Fruit fly (Drosophila melanogaster) whole organism, embryonic: ENCODE measurements around the gene CG12811.

Experiments
- C15 ChIP-seq: fragments of 200-800 bp; sonication (Bioruptor generic); IDR thresholded peaks from 3 replicates; pipeline ENCODE4 v1.3.6; 2022; ENCODE audit warnings: missing biosample characterization, missing genetic modification characterization
- CG11247 ChIP-seq: fragments of 200-800 bp; sonication (Bioruptor generic); IDR thresholded peaks from 2 replicates; pipeline ENCODE4 v1.3.6; 2022; ENCODE audit warnings: missing biosample characterization, missing genetic modification characterization
- CG13287 ChIP-seq: fragments of 200-800 bp; sonication (Bioruptor generic); IDR thresholded peaks from 2 replicates; pipeline ENCODE4 v1.3.6; 2022; ENCODE audit warnings: missing biosample characterization, missing genetic modification characterization; ENCODE audit not compliant: partially characterized antibody
- CG13424 ChIP-seq: fragments of 200-800 bp; sonication (Bioruptor generic); optimal IDR thresholded peaks from 2 replicates; lab custom pipeline; 2019; ENCODE audit warnings: missing biosample characterization, mild to moderate bottlenecking, missing genetic modification characterization, moderate library complexity
- CG14860 ChIP-seq: fragments of 200-800 bp; sonication (Bioruptor generic); IDR thresholded peaks from 3 replicates; pipeline ENCODE4 v1.3.6; 2022; ENCODE audit warnings: missing biosample characterization, missing genetic modification characterization; ENCODE audit not compliant: partially characterized antibody
- CG15696 ChIP-seq: fragments of 200-800 bp; sonication (Bioruptor generic); optimal IDR thresholded peaks from 2 replicates; lab custom pipeline; 2019; ENCODE audit warnings: missing biosample characterization, mild to moderate bottlenecking, missing genetic modification characterization, moderate library complexity
- CG1832 ChIP-seq: fragments of 200-800 bp; sonication (Bioruptor generic); optimal IDR thresholded peaks from 2 replicates; lab custom pipeline; 2017; ENCODE audit warnings: missing biosample characterization, mild to moderate bottlenecking, missing genetic modification characterization, inconsistent platforms
- CG30020 ChIP-seq: fragments of 200-800 bp; optimal IDR thresholded peaks from 2 replicates; lab custom pipeline; 2019; ENCODE audit warnings: missing biosample characterization, mild to moderate bottlenecking, missing genetic modification characterization, moderate library complexity
- CG32772 ChIP-seq: fragments of 200-800 bp; sonication (Bioruptor generic); IDR thresholded peaks from 2 replicates; pipeline ENCODE4 v1.3.6; 2022; ENCODE audit warnings: missing biosample characterization, missing genetic modification characterization
- CG5953 ChIP-seq: fragments of 200-800 bp; sonication (Bioruptor generic); IDR thresholded peaks from 2 replicates; pipeline ENCODE4 v1.3.6; 2022; ENCODE audit warnings: missing biosample characterization, missing genetic modification characterization
- CG6272 ChIP-seq: fragments of 200-800 bp; sonication (Bioruptor generic); IDR thresholded peaks from 2 replicates; pipeline ENCODE4 v1.3.6; 2022; ENCODE audit warnings: missing biosample characterization, missing genetic modification characterization
- CG7357 ChIP-seq: fragments of 200-800 bp; sonication (Bioruptor generic); IDR thresholded peaks from 3 replicates; pipeline ENCODE4 v1.3.6; 2022; ENCODE audit warnings: missing biosample characterization, missing genetic modification characterization
- CG7556 ChIP-seq: fragments of 200-800 bp; sonication (Bioruptor generic); optimal IDR thresholded peaks from 2 replicates; lab custom pipeline; 2017; ENCODE audit warnings: missing biosample characterization, mild to moderate bottlenecking, missing genetic modification characterization
- CG8478 ChIP-seq: fragments of >200 bp; optimal IDR thresholded peaks from 2 replicates; lab custom pipeline; 2018
- CG8765 ChIP-seq: fragments of 200-800 bp; sonication (Bioruptor generic); IDR thresholded peaks from 2 replicates; pipeline ENCODE4 v1.3.6; 2022; ENCODE audit warnings: missing biosample characterization, missing genetic modification characterization
- CG9437 ChIP-seq: fragments of 200-800 bp; sonication (Bioruptor generic); optimal IDR thresholded peaks from 2 replicates; lab custom pipeline; 2018; ENCODE audit warnings: missing biosample characterization, mild to moderate bottlenecking, missing genetic modification characterization
- CG9727 ChIP-seq: fragments of 200-800 bp; sonication (Bioruptor generic); optimal IDR thresholded peaks from 3 replicates; lab custom pipeline; 2017; ENCODE audit warnings: missing biosample characterization, mild to moderate bottlenecking, missing genetic modification characterization
- Dad ChIP-seq: fragments of 200-800 bp; sonication (Bioruptor generic); optimal IDR thresholded peaks from 3 replicates; lab custom pipeline; 2016; ENCODE audit warnings: missing biosample characterization, missing genetic modification characterization
- Dbx ChIP-seq: fragments of 200-800 bp; sonication (Bioruptor generic); IDR thresholded peaks from 3 replicates; pipeline ENCODE4 v1.3.6; 2022; ENCODE audit warnings: missing biosample characterization, missing genetic modification characterization
- Deaf1 ChIP-seq: fragments of 200-800 bp; optimal IDR thresholded peaks from 3 replicates; lab custom pipeline; 2019; ENCODE audit warnings: missing biosample characterization, mild to moderate bottlenecking, missing genetic modification characterization, moderate library complexity
- Dek ChIP-seq: fragments of 200-800 bp; sonication (Bioruptor generic); optimal IDR thresholded peaks from 3 replicates; lab custom pipeline; 2019; ENCODE audit warnings: missing biosample characterization, mild to moderate bottlenecking, missing genetic modification characterization, moderate library complexity
- Dref ChIP-seq: fragments of 200-800 bp; sonication (Bioruptor generic); IDR thresholded peaks from 2 replicates; pipeline ENCODE4 v1.3.6; 2022; ENCODE audit warnings: missing biosample characterization, missing genetic modification characterization
- E2f2 ChIP-seq: fragments of 200-800 bp; sonication (Bioruptor generic); IDR thresholded peaks from 2 replicates; pipeline ENCODE4 v1.3.6; 2022; ENCODE audit warnings: missing biosample characterization, missing genetic modification characterization
- Fer3 ChIP-seq: fragments of 200-800 bp; sonication (Bioruptor generic); optimal IDR thresholded peaks from 2 replicates; lab custom pipeline; 2018; ENCODE audit warnings: missing biosample characterization, mild to moderate bottlenecking, missing genetic modification characterization, moderate library complexity
- HmgZ ChIP-seq: fragments of 200-800 bp; sonication (Bioruptor generic); optimal IDR thresholded peaks from 2 replicates; lab custom pipeline; 2018; ENCODE audit warnings: missing biosample characterization, mild to moderate bottlenecking, missing genetic modification characterization
- MBD-R2 ChIP-seq: fragments of 200-800 bp; sonication (Bioruptor generic); IDR thresholded peaks from 2 replicates; pipeline ENCODE4 v1.3.6; 2022; ENCODE audit warnings: missing biosample characterization, missing genetic modification characterization
- Myb ChIP-seq: fragments of 200-800 bp; sonication (Bioruptor generic); optimal IDR thresholded peaks from 2 replicates; lab custom pipeline; 2016; ENCODE audit warnings: missing biosample characterization, missing genetic modification characterization
- PHDP ChIP-seq: fragments of 200-800 bp; sonication (Bioruptor generic); optimal IDR thresholded peaks from 3 replicates; lab custom pipeline; 2018; ENCODE audit warnings: missing biosample characterization, mild to moderate bottlenecking, missing genetic modification characterization, moderate library complexity
- Scr ChIP-seq: fragments of 200-800 bp; sonication (Bioruptor generic); IDR thresholded peaks from 2 replicates; pipeline ENCODE4 v1.3.6; 2022; ENCODE audit warnings: missing biosample characterization, missing genetic modification characterization; ENCODE audit not compliant: partially characterized antibody
- Xbp1 ChIP-seq: fragments of 200-800 bp; sonication (Bioruptor generic); optimal IDR thresholded peaks from 3 replicates; lab custom pipeline; 2016; ENCODE audit warnings: missing biosample characterization, mild to moderate bottlenecking, missing genetic modification characterization
- aop ChIP-seq: fragments of 200-800 bp; sonication (Bioruptor generic); IDR thresholded peaks from 2 replicates; pipeline ENCODE4 v1.3.6; 2022; ENCODE audit warnings: missing biosample characterization, missing genetic modification characterization
- bcd ChIP-seq: fragments of 200-800 bp; sonication (Bioruptor generic); optimal IDR thresholded peaks from 2 replicates; lab custom pipeline; 2017; ENCODE audit warnings: missing biosample characterization, mild to moderate bottlenecking, missing genetic modification characterization
- br ChIP-seq: fragments of >200 bp; optimal IDR thresholded peaks from 2 replicates; lab custom pipeline; 2017
- cato ChIP-seq: fragments of 200-800 bp; sonication (Bioruptor generic); optimal IDR thresholded peaks from 2 replicates; lab custom pipeline; 2016; ENCODE audit warnings: missing biosample characterization, missing genetic modification characterization, borderline replicate concordance
- dysf ChIP-seq: fragments of 200-800 bp; sonication (Bioruptor generic); IDR thresholded peaks from 3 replicates; pipeline ENCODE4 v1.3.6; 2022; ENCODE audit warnings: missing biosample characterization, missing genetic modification characterization
- gt ChIP-seq: fragments of 200-800 bp; sonication (Bioruptor generic); IDR thresholded peaks from 2 replicates; pipeline ENCODE4 v1.3.6; 2022; ENCODE audit warnings: missing biosample characterization, missing genetic modification characterization
- hbn ChIP-seq: fragments of 200-800 bp; sonication (Bioruptor generic); IDR thresholded peaks from 2 replicates; pipeline ENCODE4 v1.3.6; 2022; ENCODE audit warnings: missing biosample characterization, missing genetic modification characterization; ENCODE audit not compliant: partially characterized antibody
- nerfin-2 ChIP-seq: fragments of 200-800 bp; sonication (Bioruptor generic); IDR thresholded peaks from 2 replicates; pipeline ENCODE4 v1.3.6; 2022; ENCODE audit warnings: missing biosample characterization, missing genetic modification characterization; ENCODE audit not compliant: partially characterized antibody
- prd ChIP-seq, 3 experiments: fragments of >200 bp in 2 of 3; fragments of 200-800 bp in 1 of 3; sonication (Bioruptor generic) in 1 of 3; optimal IDR thresholded peaks in 2 of 3; IDR thresholded peaks in 1 of 3; 2 replicates in 2 of 3; 3 replicates in 1 of 3; pipeline versions ENCODE4 v1.3.6 to Lab custom; 2017 to 2022; ENCODE audit warnings: missing biosample characterization in 1 of 3, missing genetic modification characterization in 1 of 3
- pum ChIP-seq: fragments of 200-800 bp; sonication (Bioruptor generic); optimal IDR thresholded peaks from 2 replicates; lab custom pipeline; 2016; ENCODE audit warnings: missing biosample characterization, missing genetic modification characterization
- pzg ChIP-seq: fragments of 200-800 bp; sonication (Bioruptor generic); optimal IDR thresholded peaks from 3 replicates; lab custom pipeline; 2018; ENCODE audit warnings: missing biosample characterization, mild to moderate bottlenecking, missing genetic modification characterization, moderate library complexity
- ro ChIP-seq: fragments of 200-800 bp; sonication (Bioruptor generic); IDR thresholded peaks from 2 replicates; pipeline ENCODE4 v1.3.6; 2022; ENCODE audit warnings: missing biosample characterization, missing genetic modification characterization
- row ChIP-seq: fragments of 200-800 bp; sonication (Bioruptor generic); IDR thresholded peaks from 3 replicates; pipeline ENCODE4 v1.3.6; 2022; ENCODE audit warnings: missing biosample characterization, missing genetic modification characterization
- scrt ChIP-seq: fragments of 200-800 bp; sonication (Bioruptor generic); optimal IDR thresholded peaks from 2 replicates; lab custom pipeline; 2018; ENCODE audit warnings: missing biosample characterization, mild to moderate bottlenecking, missing genetic modification characterization, moderate library complexity
- sima ChIP-seq: fragments of 200-800 bp; sonication (Bioruptor generic); optimal IDR thresholded peaks from 2 replicates; lab custom pipeline; 2016; ENCODE audit warnings: missing biosample characterization, missing genetic modification characterization
- stc ChIP-seq: fragments of 200-800 bp; sonication (Bioruptor generic); IDR thresholded peaks from 2 replicates; pipeline ENCODE4 v1.3.6; 2022; ENCODE audit warnings: missing biosample characterization, missing genetic modification characterization
- unpg ChIP-seq: fragments of 200-800 bp; sonication (Bioruptor generic); optimal IDR thresholded peaks from 3 replicates; lab custom pipeline; 2018; ENCODE audit warnings: missing biosample characterization, mild to moderate bottlenecking, missing genetic modification characterization, moderate library complexity
- usp ChIP-seq: fragments of >200 bp; optimal IDR thresholded peaks from 2 replicates; lab custom pipeline; 2017; ENCODE audit warnings: missing biosample characterization, missing genetic modification characterization
- yki ChIP-seq: fragments of >200 bp; optimal IDR thresholded peaks from 3 replicates; lab custom pipeline; 2018

Gene CG12811

dm6 chr3R:10097531-10098295, 49.1 kb upstream of the CG12811 start (continued):
- TF ChIP-seq CG9437 (GFP tag; lab: Kevin White, UChicago) (peak; percentile 69), Scr (GFP tag; lab: Robert Waterston, UW) (peak; percentile 30; the same call in 1 of the 2 replicates), pum (peak; percentile 50), CG7556 (GFP tag; lab: Kevin White, UChicago) (peak; percentile 75), CG32772 (GFP tag; lab: Robert Waterston, UW) (peak; percentile 22; the same call in 1 of the 2 replicates), Deaf1 (peak; percentile 68), sima (no peak), cato (no peak), aop (GFP tag; lab: Robert Waterston, UW) (no peak), E2f2 (GFP tag; lab: Robert Waterston, UW) (peak; percentile 32; the same call in 1 of the 2 replicates), pzg (GFP tag; lab: Kevin White, UChicago) (no peak), usp (GFP tag; lab: Kevin White, UChicago) (no peak), CG8765 (GFP tag; lab: Robert Waterston, UW) (peak; percentile 54; the same call in 1 of the 2 replicates), Dref (GFP tag; lab: Robert Waterston, UW) (no peak), PHDP (tag; lab: Kevin White, UChicago) (peak; percentile 67), CG11247 (GFP tag; lab: Robert Waterston, UW) (0 out of 2 replicates have a peak, but pooled peaks have one; percentile 45), CG13424 (peak; percentile 75), dysf (peak; percentile 79), Dek (tag; lab: Kevin White, UChicago) (peak; percentile 63), CG1832 (no peak), Dbx (GFP tag; lab: Robert Waterston, UW) (peak; percentile 70; the same call in 2 of the 3 replicates), gt (GFP tag; lab: Robert Waterston, UW) (no peak), Myb (GFP tag; lab: Kevin White, UChicago) (peak; percentile 59), CG8478 (lab: Kevin White, UChicago) (no peak), CG13287 (GFP tag; lab: Robert Waterston, UW) (no peak; the same call in 1 of the 2 replicates), CG5953 (no peak), CG9727 (GFP tag; lab: Kevin White, UChicago) (peak; percentile 43), yki (lab: Kevin White, UChicago) (no peak), CG7357 (GFP tag; lab: Robert Waterston, UW) (peak; percentile 63), unpg (GFP tag; lab: Kevin White, UChicago) (peak; percentile 74), HmgZ (tag; lab: Kevin White, UChicago) (peak; percentile 47), CG30020 (no peak), CG6272 (GFP tag; lab: Robert Waterston, UW) (peak; percentile 44; the same call in 1 of the 2 replicates), hbn (GFP tag; lab: Robert Waterston, UW) (no peak), ro (GFP tag; lab: Robert Waterston, UW) (no peak), scrt (peak; percentile 21), nerfin-2 (GFP tag; lab: Robert Waterston, UW) (no peak), br (no peak), Dad (GFP tag; lab: Kevin White, UChicago) (no peak), row (GFP tag; lab: Robert Waterston, UW) (peak; percentile 78), CG15696 (tag; lab: Kevin White, UChicago) (peak; percentile 9), Fer3 (tag; lab: Kevin White, UChicago) (peak; percentile 83), Xbp1 (GFP tag; lab: Kevin White, UChicago) (peak; percentile 62), prd (optimal IDR thresholded peaks at IDR 0.05; lab: Kevin White, UChicago) (no peak), prd (GFP tag; IDR thresholded peaks at IDR 0.05; lab: Robert Waterston, UW) (peak; percentile 70), MBD-R2 (GFP tag; lab: Robert Waterston, UW) (peak; percentile 43; the same call in 1 of the 2 replicates), bcd (GFP tag; lab: Kevin White, UChicago) (peak; percentile 59), C15 (GFP tag; lab: Robert Waterston, UW) (no peak), CG14860 (GFP tag; lab: Robert Waterston, UW) (no peak), stc (GFP tag; lab: Robert Waterston, UW) (peak; percentile 56; the same call in 1 of the 2 replicates)
